Worm (Caenorhabditis elegans) whole organism, L1 larva: ENCODE measurements around the gene Y46E12A.3.

ENCODE experiments used
- C34B4.2 ChIP-seq: sonication (generic microtip); optimal IDR thresholded peaks from 2 replicates; lab custom pipeline; 2017; ENCODE audit warnings: mild to moderate bottlenecking, missing genetic modification characterization, missing compliant biosample characterization
- aha-1 ChIP-seq: fragments of 150-350 bp; optimal IDR thresholded peaks from 2 replicates; lab custom pipeline; 2014; ENCODE audit warnings: missing biosample characterization, missing genetic modification characterization
- alr-1 ChIP-seq: fragments of 200-800 bp; sonication (Bioruptor generic); optimal IDR thresholded peaks from 2 replicates; lab custom pipeline; 2018; ENCODE audit warnings: borderline replicate concordance, mild to moderate bottlenecking, missing genetic modification characterization, missing compliant biosample characterization
- ama-1 ChIP-seq: fragments of 150-350 bp; optimal IDR thresholded peaks from 2 replicates; lab custom pipeline; 2014
- blmp-1 ChIP-seq: fragments of 150-350 bp; optimal IDR thresholded peaks from 2 replicates; lab custom pipeline; 2014; ENCODE audit warnings: missing biosample characterization, missing genetic modification characterization
- dpl-1 ChIP-seq, 3 experiments: fragments of 150-350 bp in 2 of 3; sonication (generic microtip) in 1 of 3; optimal IDR thresholded peaks; 2 replicates each; lab custom pipeline; 2014 to 2017; ENCODE audit warnings: missing biosample characterization in 3 of 3, missing genetic modification characterization in 3 of 3, missing genetic modification reagents in 3 of 3
- jun-1 ChIP-seq: fragments of 150-350 bp; optimal IDR thresholded peaks from 2 replicates; lab custom pipeline; 2014; ENCODE audit warnings: missing biosample characterization, missing genetic modification reagents, missing genetic modification characterization
- ztf-11 ChIP-seq, 2 experiments: sonication (generic microtip); optimal IDR thresholded peaks; 2 replicates each; lab custom pipeline; 2016 to 2017; ENCODE audit warnings: missing genetic modification characterization in 2 of 2, missing biosample characterization in 1 of 2, missing compliant biosample characterization in 1 of 2
- ztf-4 ChIP-seq: fragments of 150-350 bp; optimal IDR thresholded peaks from 2 replicates; lab custom pipeline; 2014; ENCODE audit warnings: missing biosample characterization, missing genetic modification characterization

DNA sequence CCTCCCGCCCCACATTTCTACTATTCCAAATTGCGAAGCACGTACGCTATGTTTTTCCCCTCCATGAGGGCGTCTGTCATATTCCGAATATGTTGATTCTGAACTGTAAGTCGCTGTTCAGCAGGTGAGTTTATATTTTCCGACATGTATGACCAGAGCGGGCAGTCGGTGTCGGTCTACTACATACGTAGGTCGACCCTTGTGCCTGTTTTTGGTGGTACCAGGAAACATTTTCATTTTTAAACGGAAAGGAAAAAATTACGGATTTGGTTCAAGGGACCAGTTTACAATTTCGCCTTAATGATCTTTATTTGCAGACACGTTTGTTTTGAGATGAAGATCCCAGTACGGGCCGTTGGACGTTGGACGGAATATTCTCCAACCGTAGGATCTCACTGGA, 3.9 kb upstream of the Y46E12A.3 start, which contains the start of gene Y46E12A.2:
- TF ChIP-seq ztf-11 (tag; optimal IDR thresholded peaks at IDR 0.05; lab: Kevin White, UChicago) (no peak), alr-1 (no peak), jun-1 (tag; lab: Kevin White, UChicago) (no peak), aha-1 (tag; lab: Kevin White, UChicago) (no peak), ztf-4 (no peak), ama-1 (lab: Kevin White, UChicago) (no peak), C34B4.2 (tag; lab: Kevin White, UChicago) (no peak), dpl-1 (GFP tag; optimal IDR thresholded peaks at IDR 0.05; lab: Kevin White, UChicago) (no peak), blmp-1 (tag; lab: Kevin White, UChicago) (no peak)
